Worm (Caenorhabditis elegans) whole organism, late embryonic: ENCODE results near the gene nhr-127.

Experiments used
- ahr-1 ChIP-seq: sonication (generic microtip); optimal IDR thresholded peaks from 2 replicates; lab custom pipeline; 2016; ENCODE audit warnings: missing genetic modification characterization, missing compliant biosample characterization
- ceh-14 ChIP-seq: sonication (generic microtip); optimal IDR thresholded peaks from 2 replicates; lab custom pipeline; 2016; ENCODE audit warnings: missing genotype, missing genetic modification characterization, missing compliant biosample characterization
- ceh-19 ChIP-seq: fragments of 200-800 bp; sonication (Bioruptor generic); optimal IDR thresholded peaks from 2 replicates; lab custom pipeline; 2018; ENCODE audit warnings: mild to moderate bottlenecking, missing genetic modification characterization, missing compliant biosample characterization
- ceh-2 ChIP-seq: sonication (generic microtip); optimal IDR thresholded peaks from 2 replicates; lab custom pipeline; 2016; ENCODE audit warnings: missing genotype, missing genetic modification characterization, missing compliant biosample characterization
- ceh-22 ChIP-seq: sonication (generic microtip); optimal IDR thresholded peaks from 2 replicates; lab custom pipeline; 2017; ENCODE audit warnings: missing biosample characterization, missing genetic modification characterization
- ceh-24 ChIP-seq: sonication (generic microtip); optimal IDR thresholded peaks from 2 replicates; lab custom pipeline; 2016; ENCODE audit warnings: mild to moderate bottlenecking, missing genetic modification characterization, missing compliant biosample characterization
- ceh-30 ChIP-seq: fragments of 150-350 bp; optimal IDR thresholded peaks from 2 replicates; lab custom pipeline; 2014; ENCODE audit warnings: missing biosample characterization, missing genetic modification characterization
- ceh-31 ChIP-seq: sonication (generic microtip); optimal IDR thresholded peaks from 2 replicates; lab custom pipeline; 2016; ENCODE audit warnings: missing genetic modification characterization, missing compliant biosample characterization
- ceh-45 ChIP-seq: fragments of 200-800 bp; sonication (Bioruptor generic); IDR thresholded peaks from 2 replicates; pipeline ENCODE4 v1.3.6; 2022; ENCODE audit warnings: missing genetic modification reagents, missing genetic modification characterization, missing compliant biosample characterization
- ceh-48 ChIP-seq: sonication (generic microtip); optimal IDR thresholded peaks from 2 replicates; lab custom pipeline; 2016; ENCODE audit warnings: missing genetic modification characterization, inconsistent platforms, missing compliant biosample characterization
- ceh-6 ChIP-seq: fragments of 200-800 bp; sonication (Bioruptor generic); optimal IDR thresholded peaks from 2 replicates; lab custom pipeline; 2018; ENCODE audit warnings: mild to moderate bottlenecking, missing genetic modification characterization, missing compliant biosample characterization
- ceh-9 ChIP-seq: sonication (generic microtip); optimal IDR thresholded peaks from 2 replicates; lab custom pipeline; 2016; ENCODE audit warnings: mild to moderate bottlenecking, missing genetic modification characterization, inconsistent platforms, missing compliant biosample characterization
- che-1 ChIP-seq: sonication (generic microtip); optimal IDR thresholded peaks from 2 replicates; lab custom pipeline; 2016; ENCODE audit warnings: mild to moderate bottlenecking, missing genetic modification characterization, missing compliant biosample characterization
- dmd-4 ChIP-seq: sonication (generic microtip); optimal IDR thresholded peaks from 2 replicates; lab custom pipeline; 2016; ENCODE audit warnings: borderline replicate concordance, missing genetic modification characterization, missing compliant biosample characterization
- dve-1 ChIP-seq: sonication (generic microtip); optimal IDR thresholded peaks from 2 replicates; lab custom pipeline; 2017; ENCODE audit warnings: antibody characterized with exemption, mild to moderate bottlenecking, missing genetic modification characterization, missing compliant biosample characterization
- fax-1 ChIP-seq: sonication (generic microtip); optimal IDR thresholded peaks from 2 replicates; lab custom pipeline; 2016; ENCODE audit warnings: missing genotype, missing genetic modification characterization, missing compliant biosample characterization
- fkh-10 ChIP-seq: fragments of 150-350 bp; optimal IDR thresholded peaks from 2 replicates; lab custom pipeline; 2014; ENCODE audit warnings: missing biosample characterization, missing genetic modification reagents, missing genetic modification characterization
- fkh-6 ChIP-seq: sonication (generic microtip); optimal IDR thresholded peaks from 2 replicates; lab custom pipeline; 2016; ENCODE audit warnings: missing genetic modification characterization, missing compliant biosample characterization
- gmeb-2 ChIP-seq: sonication (generic microtip); optimal IDR thresholded peaks from 2 replicates; lab custom pipeline; 2016; ENCODE audit warnings: missing genetic modification characterization, inconsistent platforms, missing compliant biosample characterization
- hlh-30 ChIP-seq: sonication (generic microtip); optimal IDR thresholded peaks from 2 replicates; lab custom pipeline; 2017; ENCODE audit warnings: antibody characterized with exemption, missing genetic modification characterization, missing compliant biosample characterization; ENCODE audit not compliant: insufficient read depth
- hlh-8 ChIP-seq: sonication (generic microtip); optimal IDR thresholded peaks from 2 replicates; lab custom pipeline; 2016; ENCODE audit warnings: missing genotype, missing genetic modification characterization, missing compliant biosample characterization
- lim-6 ChIP-seq: sonication (generic microtip); optimal IDR thresholded peaks from 2 replicates; lab custom pipeline; 2016; ENCODE audit warnings: missing genetic modification characterization, missing compliant biosample characterization
- mec-3 ChIP-seq: sonication (generic microtip); optimal IDR thresholded peaks from 2 replicates; lab custom pipeline; 2016; ENCODE audit warnings: borderline replicate concordance, missing genetic modification characterization, missing compliant biosample characterization
- nfya-1 ChIP-seq: sonication (generic microtip); optimal IDR thresholded peaks from 2 replicates; lab custom pipeline; 2017; ENCODE audit warnings: missing genetic modification characterization, mild to moderate bottlenecking, missing compliant biosample characterization, antibody characterized with exemption, moderate library complexity
- nhr-11 ChIP-seq: fragments of 150-350 bp; optimal IDR thresholded peaks from 2 replicates; lab custom pipeline; 2014; ENCODE audit warnings: missing biosample characterization, missing genetic modification characterization
- pag-3 ChIP-seq: sonication (generic microtip); optimal IDR thresholded peaks from 2 replicates; lab custom pipeline; 2016; ENCODE audit warnings: missing compliant biosample characterization, missing genetic modification characterization, borderline replicate concordance
- pha-4 ChIP-seq: fragments of 150-350 bp; optimal IDR thresholded peaks from 2 replicates; lab custom pipeline; 2018; ENCODE audit warnings: missing biosample characterization, missing genetic modification reagents, missing genetic modification characterization
- ref-2 ChIP-seq: sonication (generic microtip); optimal IDR thresholded peaks from 2 replicates; lab custom pipeline; 2016; ENCODE audit warnings: missing genetic modification characterization, missing compliant biosample characterization
- sox-2 ChIP-seq: fragments of 200-800 bp; sonication (Bioruptor generic); IDR thresholded peaks from 2 replicates; pipeline ENCODE4 v1.3.6; 2022; ENCODE audit warnings: missing genetic modification reagents, missing genetic modification characterization, missing compliant biosample characterization
- sox-4 ChIP-seq: sonication (generic microtip); optimal IDR thresholded peaks from 2 replicates; lab custom pipeline; 2017; ENCODE audit warnings: mild to moderate bottlenecking, missing genetic modification characterization, inconsistent platforms, missing compliant biosample characterization
- unc-3 ChIP-seq, 2 experiments: fragments of 200-800 bp in 1 of 2; sonication (Bioruptor generic) in 1 of 2; sonication (generic microtip) in 1 of 2; conservative IDR thresholded peaks in 1 of 2; optimal IDR thresholded peaks in 1 of 2; 2 replicates each; pipeline versions ENCODE4 v1.3.6 to Lab custom; 2016 to 2022; ENCODE audit warnings: missing compliant biosample characterization in 2 of 2, missing genetic modification characterization in 2 of 2, missing genetic modification reagents in 1 of 2
- unc-55 ChIP-seq: sonication (generic microtip); optimal IDR thresholded peaks from 2 replicates; lab custom pipeline; 2017; ENCODE audit warnings: missing biosample characterization, missing genetic modification reagents, missing genetic modification characterization
- unc-86 ChIP-seq: sonication (generic microtip); optimal IDR thresholded peaks from 2 replicates; lab custom pipeline; 2016; ENCODE audit warnings: missing genetic modification characterization, missing compliant biosample characterization
- zip-5 ChIP-seq: sonication (generic microtip); optimal IDR thresholded peaks from 2 replicates; lab custom pipeline; 2016; ENCODE audit warnings: missing genetic modification characterization, missing compliant biosample characterization

Gene nhr-127

DNA sequence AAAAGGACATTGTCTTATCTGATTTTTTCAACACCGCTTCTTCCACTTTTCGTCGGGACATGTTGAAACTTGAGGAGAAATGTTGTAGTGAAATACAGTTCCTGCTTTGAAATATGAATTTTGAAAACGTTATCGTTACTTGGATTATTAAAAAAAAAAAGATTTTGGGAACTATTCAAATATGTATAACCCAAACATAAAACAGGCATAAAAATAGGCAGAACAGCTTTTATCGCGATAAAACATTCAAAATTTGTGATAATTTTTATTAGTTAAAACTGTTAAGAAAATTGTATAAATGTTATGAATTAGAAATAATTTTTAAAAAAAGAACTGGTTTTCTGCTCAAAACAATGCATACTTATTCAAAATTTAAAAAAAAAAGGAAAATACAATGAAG lies 3.4 kb upstream of the nhr-127 start, which contains the start of gene bgnt-1.3:
TSS of gene bgnt-1.3 (minus strand) at position 101 of the 400 bp plus-strand sequence.
- TF ChIP-seq nhr-11 (tag; lab: Kevin White, UChicago), result no peak
- no peak for TF ChIP-seq pha-4 (tag; lab: Kevin White, UChicago)

DNA sequence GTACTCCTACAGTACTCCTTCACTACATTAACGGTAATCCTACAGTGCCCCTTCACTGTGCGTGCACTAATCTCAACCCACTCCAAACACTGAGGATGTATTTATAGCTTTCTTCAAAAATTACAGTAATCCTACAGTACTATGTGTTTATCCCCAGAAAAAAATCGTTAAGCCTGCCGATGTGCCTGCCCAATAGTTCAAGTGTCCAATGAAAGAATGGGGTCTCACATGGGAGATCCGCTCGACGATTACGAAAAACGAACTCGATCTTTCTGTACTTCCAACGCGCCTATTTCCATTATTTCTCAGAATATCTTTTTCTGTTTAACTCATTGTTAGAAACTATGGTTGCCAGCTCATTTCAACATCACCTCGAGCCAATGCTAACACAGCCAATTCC lies 1.6 kb upstream of the nhr-127 start, which contains the start of gene nhr-218:
TSS of gene nhr-218 (plus strand) at position 301 of the 400 bp plus-strand sequence.
- TF ChIP-seq ceh-9 (tag; lab: Kevin White, UChicago) (no peak), fax-1 (tag; lab: Kevin White, UChicago) (no peak)

DNA sequence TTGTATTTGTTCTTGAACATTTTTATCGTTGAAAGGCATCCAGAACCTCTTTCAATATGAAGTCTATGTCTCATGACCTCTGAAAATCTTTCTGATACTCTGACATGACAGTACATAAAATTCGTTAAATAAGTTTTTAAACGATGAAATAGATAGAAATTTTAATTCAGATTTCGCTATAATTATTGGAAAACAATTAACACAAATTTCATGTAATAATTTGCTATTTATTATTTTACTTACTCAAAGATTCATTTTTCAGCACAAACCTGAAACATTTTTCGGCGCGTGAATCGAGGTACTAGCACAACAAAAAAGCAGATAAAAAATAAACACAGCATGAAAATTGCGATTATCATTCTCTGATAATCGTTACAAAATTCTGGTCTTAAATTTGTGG lies 6.7 kb downstream of the nhr-127 start, which contains the start of gene T13F3.4:
TSS of gene T13F3.4 (minus strand) at position 101 of the 400 bp plus-strand sequence.
- TF ChIP-seq ceh-19 (no peak), ahr-1 (tag; lab: Kevin White, UChicago) (no peak), fkh-10 (GFP tag; lab: Kevin White, UChicago) (no peak), unc-3 (GFP tag; conservative IDR thresholded peaks at IDR 0.05; lab: Robert Waterston, UW) (no peak), unc-3 (tag; optimal IDR thresholded peaks at IDR 0.05; lab: Kevin White, UChicago) (no peak), ceh-31 (no peak)
- TF ChIP-seq, all 69 proteins: peak for 0

DNA sequence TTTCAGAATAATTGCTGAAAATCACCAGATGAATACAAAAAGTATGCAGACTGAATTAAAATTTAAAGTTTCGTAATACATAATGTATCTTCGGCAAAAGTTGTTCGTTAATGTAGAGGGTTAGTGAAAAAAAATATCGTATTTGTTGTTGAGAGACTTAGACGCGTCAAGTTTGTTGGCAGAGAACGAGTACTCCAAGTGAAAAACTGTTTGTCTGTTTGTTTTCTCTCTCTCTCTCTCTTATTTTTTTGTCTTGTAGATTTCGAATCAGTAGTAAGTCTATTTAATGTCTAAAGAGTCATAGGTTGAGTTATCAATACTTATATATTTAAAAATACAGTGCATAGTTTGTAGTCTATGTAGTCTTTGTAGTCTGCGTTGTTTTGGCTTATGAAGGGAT lies 9.8 kb downstream of the nhr-127 start, which contains the start of the genes fbxa-2 and T13F3.8:
TSS of gene fbxa-2 (minus strand) at position 101 of the 400 bp plus-strand sequence.
TSS of gene T13F3.8 (plus strand) at position 245 of the 400 bp plus-strand sequence.
- TF ChIP-seq dve-1 (no peak), hlh-8 (no peak), lim-6 (tag; lab: Kevin White, UChicago) (no peak), mec-3 (tag; lab: Kevin White, UChicago) (no peak), ref-2 (no peak), sox-4 (tag; lab: Kevin White, UChicago) (no peak), hlh-30 (tag; lab: Kevin White, UChicago) (no peak), unc-55 (no peak), nfya-1 (tag; lab: Kevin White, UChicago) (no peak), che-1 (tag; lab: Kevin White, UChicago) (no peak), ceh-22 (no peak), ceh-19 (no peak), fax-1 (tag; lab: Kevin White, UChicago) (no peak), gmeb-2 (tag; lab: Kevin White, UChicago) (no peak), ceh-48 (no peak), zip-5 (tag; lab: Kevin White, UChicago) (no peak), ceh-9 (tag; lab: Kevin White, UChicago) (no peak), fkh-6 (tag; lab: Kevin White, UChicago) (no peak), ceh-30 (tag; lab: Kevin White, UChicago) (no peak), sox-2 (GFP tag; lab: Robert Waterston, UW) (no peak)

DNA sequence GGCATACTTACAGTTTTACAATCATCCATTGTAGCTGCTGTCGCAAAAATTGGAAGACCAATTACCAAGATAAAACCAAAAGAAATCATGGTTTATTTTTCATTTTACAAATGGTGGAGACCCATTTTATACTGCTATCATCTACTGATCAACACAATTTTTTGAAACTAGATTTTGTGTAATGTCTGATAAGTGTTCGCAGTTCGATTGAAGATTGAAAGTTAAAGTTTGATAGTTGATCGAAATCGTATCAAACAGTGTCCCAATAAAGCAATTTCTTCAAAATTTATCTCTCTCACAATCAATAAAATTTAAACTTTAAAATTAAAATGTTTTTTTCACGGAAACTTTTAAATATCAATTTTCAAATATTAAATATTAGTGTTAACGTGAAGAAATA lies 11.3 kb downstream of the nhr-127 start, which contains the start of gene T13F3.6:
TSS of gene T13F3.6 (minus strand) at position 101 of the 400 bp plus-strand sequence.
- TF ChIP-seq unc-3 (GFP tag; conservative IDR thresholded peaks at IDR 0.05; lab: Robert Waterston, UW) (no peak), unc-3 (tag; optimal IDR thresholded peaks at IDR 0.05; lab: Kevin White, UChicago) (no peak), ceh-19 (no peak), ceh-6 (GFP tag; lab: Kevin White, UChicago) (no peak), pag-3 (tag; lab: Kevin White, UChicago) (no peak), ceh-14 (no peak), ceh-45 (GFP tag; lab: Robert Waterston, UW) (no peak), mec-3 (tag; lab: Kevin White, UChicago) (no peak), dmd-4 (no peak)
- TF ChIP-seq, all 69 proteins: peak for 0

DNA sequence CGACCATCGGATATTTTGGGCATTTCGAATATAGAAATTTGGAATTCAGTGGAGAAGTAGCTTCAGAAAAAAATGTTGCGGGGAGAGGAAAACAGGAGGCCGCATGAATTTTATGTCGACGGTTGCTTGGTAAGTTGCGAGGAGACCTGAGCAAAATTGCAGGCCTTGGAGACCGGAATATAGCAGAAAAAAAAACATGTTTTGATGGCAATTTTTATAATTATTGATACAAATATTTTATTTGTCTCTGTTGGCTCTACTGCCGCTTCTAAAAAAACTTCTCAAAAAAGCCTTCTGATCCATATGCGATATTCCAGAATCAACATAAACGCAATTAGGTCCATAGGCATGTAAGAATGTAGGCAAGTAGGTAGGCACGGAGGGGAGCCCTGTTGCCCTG lies 15.6 kb downstream of the nhr-127 start, which contains the start of gene pacl-1:
TSS of gene pacl-1 (minus strand) at position 101 of the 400 bp plus-strand sequence.
- TF ChIP-seq sox-4 (tag; lab: Kevin White, UChicago) (no peak), ceh-24 (tag; lab: Kevin White, UChicago) (no peak), ceh-14 (no peak), gmeb-2 (tag; lab: Kevin White, UChicago) (no peak), ceh-2 (tag; lab: Kevin White, UChicago) (no peak), ceh-45 (GFP tag; lab: Robert Waterston, UW) (no peak), unc-86 (no peak), ref-2 (no peak)
